Fruit fly (Drosophila melanogaster) whole organism, prepupa: ENCODE data around the gene CG7335.

Experiments
- CG10631 ChIP-seq: fragments of 200-800 bp; sonication (Bioruptor generic); optimal IDR thresholded peaks from 2 replicates; lab custom pipeline; 2016; ENCODE audit warnings: missing biosample characterization, missing genetic modification characterization
- CG11762 ChIP-seq: fragments of 200-800 bp; sonication (Bioruptor generic); optimal IDR thresholded peaks from 3 replicates; lab custom pipeline; 2016; ENCODE audit warnings: missing biosample characterization, missing genetic modification characterization; ENCODE audit not compliant: insufficient read depth
- CG1621 ChIP-seq: fragments of 200-800 bp; sonication (Bioruptor generic); optimal IDR thresholded peaks from 3 replicates; lab custom pipeline; 2018; ENCODE audit warnings: missing biosample characterization, mild to moderate bottlenecking, missing genetic modification characterization
- CG16779 ChIP-seq: fragments of 200-800 bp; sonication (Bioruptor generic); optimal IDR thresholded peaks from 3 replicates; lab custom pipeline; 2017; ENCODE audit warnings: missing biosample characterization, mild to moderate bottlenecking, missing genetic modification characterization
- CG8319 ChIP-seq: fragments of 200-800 bp; sonication (Bioruptor generic); optimal IDR thresholded peaks from 3 replicates; lab custom pipeline; 2016; ENCODE audit warnings: missing biosample characterization, missing genetic modification characterization
- Eip93F ChIP-seq: fragments of 200-800 bp; sonication (Bioruptor generic); optimal IDR thresholded peaks from 2 replicates; lab custom pipeline; 2016; ENCODE audit warnings: missing biosample characterization, mild to moderate bottlenecking, missing genetic modification characterization
- Hr39 ChIP-seq: fragments of 200-800 bp; sonication (Bioruptor generic); optimal IDR thresholded peaks from 2 replicates; lab custom pipeline; 2016; ENCODE audit warnings: missing biosample characterization, missing genetic modification characterization
- Lpt ChIP-seq: fragments of 200-800 bp; sonication (Bioruptor generic); optimal IDR thresholded peaks from 3 replicates; lab custom pipeline; 2016; ENCODE audit warnings: missing biosample characterization, missing genetic modification characterization
- Met ChIP-seq: fragments of 200-800 bp; sonication (Bioruptor generic); optimal IDR thresholded peaks from 3 replicates; lab custom pipeline; 2016; ENCODE audit warnings: missing biosample characterization, missing genetic modification characterization
- cyc ChIP-seq: fragments of 200-800 bp; sonication (Bioruptor generic); optimal IDR thresholded peaks from 3 replicates; lab custom pipeline; 2016; ENCODE audit warnings: missing biosample characterization, missing genetic modification characterization
- esn ChIP-seq: fragments of 200-800 bp; sonication (Bioruptor generic); optimal IDR thresholded peaks from 2 replicates; lab custom pipeline; 2016; ENCODE audit warnings: missing biosample characterization, mild to moderate bottlenecking, missing genetic modification characterization, moderate library complexity
- fd85E ChIP-seq: fragments of 200-800 bp; sonication (Bioruptor generic); optimal IDR thresholded peaks from 3 replicates; lab custom pipeline; 2016; ENCODE audit warnings: missing biosample characterization, missing genetic modification characterization
- net ChIP-seq: fragments of 200-800 bp; sonication (Bioruptor generic); optimal IDR thresholded peaks from 3 replicates; lab custom pipeline; 2016; ENCODE audit warnings: missing biosample characterization, missing genetic modification characterization
- pdm3 ChIP-seq: fragments of 200-800 bp; sonication (Bioruptor generic); optimal IDR thresholded peaks from 3 replicates; lab custom pipeline; 2016; ENCODE audit warnings: missing biosample characterization, missing genetic modification characterization

DNA sequence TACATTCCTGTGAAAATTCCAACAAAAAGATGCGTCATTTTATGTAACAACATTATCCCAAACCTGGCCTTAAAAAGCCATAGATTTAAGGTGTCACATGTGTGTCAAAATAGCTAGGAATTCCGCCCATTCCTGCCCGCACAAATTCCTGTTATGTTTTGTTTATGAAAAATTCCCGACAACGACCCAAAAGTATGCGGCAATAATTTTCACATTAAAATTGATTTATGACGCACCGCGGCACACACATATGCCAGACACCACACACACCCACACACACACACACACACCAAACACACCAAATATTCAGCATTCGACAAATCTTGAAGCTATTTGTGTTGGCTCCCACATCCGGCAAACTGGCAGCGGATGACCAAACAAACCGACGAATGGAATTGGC, 49.7 kb upstream of the CG7335 start:
- no peak for TF ChIP-seq cyc (GFP tag; lab: Kevin White, UChicago)
- TF ChIP-seq esn (GFP tag; lab: Kevin White, UChicago), result no peak
- no peak for TF ChIP-seq pdm3
- TF ChIP-seq net, result no peak
- no peak for TF ChIP-seq Lpt (GFP tag; lab: Kevin White, UChicago)
- TF ChIP-seq fd85E (GFP tag; lab: Kevin White, UChicago), result no peak
- no peak for TF ChIP-seq Hr39 (GFP tag; lab: Kevin White, UChicago)
- no peak for TF ChIP-seq Eip93F (GFP tag; lab: Kevin White, UChicago)
- TF ChIP-seq CG10631 (GFP tag; lab: Kevin White, UChicago), result no peak
- no peak for TF ChIP-seq CG1621 (tag; lab: Kevin White, UChicago)
- no peak for TF ChIP-seq CG11762 (GFP tag; lab: Kevin White, UChicago)
- no peak for TF ChIP-seq Met (GFP tag; lab: Kevin White, UChicago)
- TF ChIP-seq CG8319, result no peak
- TF ChIP-seq CG16779 (tag; lab: Kevin White, UChicago), result no peak
